Fruit fly (Drosophila melanogaster) whole organism, prepupa: Measurements from ENCODE around the gene Antp.

Source experiments
- Blimp-1 ChIP-seq: fragments of 200-800 bp; sonication (Bioruptor generic); optimal IDR thresholded peaks from 3 replicates; lab custom pipeline; 2017; ENCODE audit warnings: missing biosample characterization, missing genetic modification characterization, mild to moderate bottlenecking, moderate library complexity, missing genetic modification reagents
- CG10669 ChIP-seq: fragments of 200-800 bp; sonication (Bioruptor generic); optimal IDR thresholded peaks from 3 replicates; lab custom pipeline; 2018; ENCODE audit warnings: missing biosample characterization, mild to moderate bottlenecking, missing genetic modification characterization, moderate library complexity
- CG11294 ChIP-seq: fragments of 200-800 bp; sonication (Bioruptor generic); IDR thresholded peaks from 2 replicates; pipeline ENCODE4 v1.3.6; 2022; ENCODE audit warnings: missing biosample characterization, missing genetic modification characterization
- CG11902 ChIP-seq: fragments of 200-800 bp; sonication (Bioruptor generic); optimal IDR thresholded peaks from 3 replicates; lab custom pipeline; 2016; ENCODE audit warnings: missing biosample characterization, missing genetic modification characterization
- CG15336 ChIP-seq: fragments of 200-800 bp; sonication (Bioruptor generic); IDR thresholded peaks from 2 replicates; pipeline ENCODE4 v1.3.6; 2022; ENCODE audit warnings: missing biosample characterization, missing genetic modification characterization
- CG31627 ChIP-seq: fragments of 200-800 bp; sonication (Bioruptor generic); optimal IDR thresholded peaks from 3 replicates; lab custom pipeline; 2016; ENCODE audit warnings: missing biosample characterization, missing genetic modification characterization
- CG32006 ChIP-seq: fragments of 200-800 bp; sonication (Bioruptor generic); optimal IDR thresholded peaks from 3 replicates; lab custom pipeline; 2017; ENCODE audit warnings: missing biosample characterization, mild to moderate bottlenecking, missing genetic modification characterization
- CG34406 ChIP-seq: fragments of 200-800 bp; sonication (Bioruptor generic); optimal IDR thresholded peaks from 3 replicates; lab custom pipeline; 2016; ENCODE audit warnings: missing biosample characterization, missing genetic modification characterization
- CG3919 ChIP-seq: fragments of 200-800 bp; sonication (Bioruptor generic); optimal IDR thresholded peaks from 3 replicates; lab custom pipeline; 2016; ENCODE audit warnings: missing biosample characterization, missing genetic modification characterization
- CG4318 ChIP-seq: fragments of 200-800 bp; sonication (Bioruptor generic); optimal IDR thresholded peaks from 3 replicates; lab custom pipeline; 2017; ENCODE audit warnings: missing biosample characterization, mild to moderate bottlenecking, missing genetic modification characterization
- CG6163 ChIP-seq: fragments of 200-800 bp; sonication (Bioruptor generic); IDR thresholded peaks from 3 replicates; pipeline ENCODE4 v1.3.6; 2022; ENCODE audit warnings: missing biosample characterization, missing genetic modification characterization
- CG6276 ChIP-seq: fragments of 200-800 bp; sonication (Bioruptor generic); optimal IDR thresholded peaks from 2 replicates; lab custom pipeline; 2017; ENCODE audit warnings: missing biosample characterization, mild to moderate bottlenecking, missing genetic modification characterization
- CG6792 ChIP-seq: fragments of 200-800 bp; sonication (Bioruptor generic); optimal IDR thresholded peaks from 3 replicates; lab custom pipeline; 2016; ENCODE audit warnings: missing biosample characterization, missing genetic modification characterization
- CG6808 ChIP-seq: fragments of 200-800 bp; sonication (Bioruptor generic); optimal IDR thresholded peaks from 3 replicates; lab custom pipeline; 2017; ENCODE audit warnings: missing biosample characterization, missing genetic modification characterization, mild to moderate bottlenecking, moderate library complexity, missing genetic modification reagents
- CG7368 ChIP-seq: fragments of 200-800 bp; sonication (Bioruptor generic); optimal IDR thresholded peaks from 3 replicates; lab custom pipeline; 2016; ENCODE audit warnings: missing biosample characterization, missing genetic modification characterization
- CG8119 ChIP-seq: fragments of 200-800 bp; sonication (Bioruptor generic); IDR thresholded peaks from 3 replicates; pipeline ENCODE4 v1.3.6; 2022; ENCODE audit warnings: missing biosample characterization, missing genetic modification characterization
- CG8319 ChIP-seq: fragments of 200-800 bp; sonication (Bioruptor generic); optimal IDR thresholded peaks from 3 replicates; lab custom pipeline; 2016; ENCODE audit warnings: missing biosample characterization, missing genetic modification characterization
- CG8632 ChIP-seq: fragments of 200-800 bp; sonication (Bioruptor generic); optimal IDR thresholded peaks from 3 replicates; lab custom pipeline; 2016; ENCODE audit warnings: missing biosample characterization, missing genetic modification characterization
- CG9139 ChIP-seq: fragments of 200-800 bp; sonication (Bioruptor generic); optimal IDR thresholded peaks from 3 replicates; lab custom pipeline; 2017; ENCODE audit warnings: missing biosample characterization, mild to moderate bottlenecking, missing genetic modification characterization
- Eip93F ChIP-seq: fragments of 200-800 bp; sonication (Bioruptor generic); optimal IDR thresholded peaks from 2 replicates; lab custom pipeline; 2016; ENCODE audit warnings: missing biosample characterization, mild to moderate bottlenecking, missing genetic modification characterization
- Ets21C ChIP-seq: fragments of 200-800 bp; sonication (Bioruptor generic); optimal IDR thresholded peaks from 3 replicates; lab custom pipeline; 2016; ENCODE audit warnings: missing biosample characterization, missing genetic modification characterization
- Ets96B ChIP-seq: fragments of 200-800 bp; optimal IDR thresholded peaks from 2 replicates; lab custom pipeline; 2019; ENCODE audit warnings: missing biosample characterization, mild to moderate bottlenecking, missing genetic modification characterization, moderate library complexity
- Lpt ChIP-seq: fragments of 200-800 bp; sonication (Bioruptor generic); optimal IDR thresholded peaks from 3 replicates; lab custom pipeline; 2016; ENCODE audit warnings: missing biosample characterization, missing genetic modification characterization
- OdsH ChIP-seq: fragments of 200-800 bp; sonication (Bioruptor generic); optimal IDR thresholded peaks from 3 replicates; lab custom pipeline; 2016; ENCODE audit warnings: missing biosample characterization, missing genetic modification characterization
- Sox14 ChIP-seq: fragments of 200-800 bp; sonication (Bioruptor generic); optimal IDR thresholded peaks from 3 replicates; lab custom pipeline; 2016; ENCODE audit warnings: missing biosample characterization, missing genetic modification characterization
- Sox15 ChIP-seq: fragments of 200-800 bp; sonication (Bioruptor generic); optimal IDR thresholded peaks from 3 replicates; lab custom pipeline; 2016; ENCODE audit warnings: missing biosample characterization, missing genetic modification characterization
- acj6 ChIP-seq: fragments of 200-800 bp; sonication (Bioruptor generic); optimal IDR thresholded peaks from 3 replicates; lab custom pipeline; 2016; ENCODE audit warnings: missing biosample characterization, missing genetic modification characterization
- cyc ChIP-seq: fragments of 200-800 bp; sonication (Bioruptor generic); optimal IDR thresholded peaks from 3 replicates; lab custom pipeline; 2016; ENCODE audit warnings: missing biosample characterization, missing genetic modification characterization
- dac ChIP-seq: fragments of 200-800 bp; sonication (Bioruptor generic); optimal IDR thresholded peaks from 2 replicates; lab custom pipeline; 2017; ENCODE audit warnings: missing biosample characterization, mild to moderate bottlenecking, missing genetic modification characterization
- dsx ChIP-seq: fragments of 200-800 bp; optimal IDR thresholded peaks from 3 replicates; lab custom pipeline; 2019; ENCODE audit warnings: missing biosample characterization, mild to moderate bottlenecking, missing genetic modification characterization, moderate library complexity; ENCODE audit not compliant: poor library complexity, severe bottlenecking
- esn ChIP-seq: fragments of 200-800 bp; sonication (Bioruptor generic); optimal IDR thresholded peaks from 2 replicates; lab custom pipeline; 2016; ENCODE audit warnings: missing biosample characterization, mild to moderate bottlenecking, missing genetic modification characterization, moderate library complexity
- fkh ChIP-seq: fragments of 200-800 bp; sonication (Bioruptor generic); optimal IDR thresholded peaks from 3 replicates; lab custom pipeline; 2017; ENCODE audit warnings: missing biosample characterization, mild to moderate bottlenecking, missing genetic modification characterization, moderate library complexity
- pdm3 ChIP-seq: fragments of 200-800 bp; sonication (Bioruptor generic); optimal IDR thresholded peaks from 3 replicates; lab custom pipeline; 2016; ENCODE audit warnings: missing biosample characterization, missing genetic modification characterization
- svp ChIP-seq: fragments of 200-800 bp; sonication (Bioruptor generic); peaks from one replicate; lab custom pipeline; 2016; ENCODE audit warnings: missing biosample characterization, missing genetic modification characterization
- vri ChIP-seq: fragments of 200-800 bp; sonication (Bioruptor generic); optimal IDR thresholded peaks from 3 replicates; lab custom pipeline; 2016; ENCODE audit warnings: missing biosample characterization, mild to moderate bottlenecking, missing genetic modification characterization

The Antp gene

DNA sequence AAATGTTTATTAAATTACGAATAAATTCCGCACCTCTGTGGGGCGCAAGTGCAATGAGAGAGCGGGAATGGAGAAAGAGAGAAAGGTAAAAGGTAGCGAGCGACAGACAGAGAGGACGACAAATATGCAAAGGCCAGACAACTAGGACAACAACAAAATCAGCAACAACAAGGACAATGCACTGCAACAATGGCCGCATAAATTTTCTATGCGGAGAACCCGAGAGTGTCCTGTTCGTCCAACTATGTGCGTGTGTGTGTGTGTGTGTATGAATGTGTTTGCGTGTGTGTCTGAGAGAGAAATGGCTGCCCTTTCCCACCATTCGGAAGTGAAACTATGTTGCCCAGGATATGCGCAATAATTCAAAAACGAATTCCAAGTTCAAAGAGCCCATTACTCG is 2.1 kb downstream of the Antp start:
- TF ChIP-seq CG6792 (GFP tag; lab: Kevin White, UChicago) (no peak), CG15336 (GFP tag; lab: Robert Waterston, UW) (no peak), Sox15 (GFP tag; lab: Kevin White, UChicago) (no peak), Lpt (GFP tag; lab: Kevin White, UChicago) (no peak)

dm6 chr3R:6994582-6995564 is 4.2 kb downstream of the Antp start:
- TF ChIP-seq CG6792 (GFP tag; lab: Kevin White, UChicago) (no peak), CG32006 (GFP tag; lab: Kevin White, UChicago) (no peak), fkh (GFP tag; lab: Kevin White, UChicago) (no peak), Blimp-1 (GFP tag; lab: Kevin White, UChicago) (no peak), CG11902 (GFP tag; lab: Kevin White, UChicago) (no peak), OdsH (GFP tag; lab: Kevin White, UChicago) (no peak), Eip93F (no peak), CG6276 (GFP tag; lab: Kevin White, UChicago) (no peak), Lpt (GFP tag; lab: Kevin White, UChicago) (no peak), CG8632 (GFP tag; lab: Kevin White, UChicago) (no peak), Ets21C (no peak), esn (GFP tag; lab: Kevin White, UChicago) (no peak), CG9139 (GFP tag; lab: Kevin White, UChicago) (no peak), CG8319 (GFP tag; lab: Kevin White, UChicago) (no peak), CG11294 (GFP tag; lab: Robert Waterston, UW) (no peak), CG3919 (GFP tag; lab: Kevin White, UChicago) (no peak), CG8119 (GFP tag; lab: Robert Waterston, UW) (no peak), CG10669 (GFP tag; lab: Kevin White, UChicago) (no peak), Sox14 (GFP tag; lab: Kevin White, UChicago) (no peak)
- TF ChIP-seq, all 60 proteins: peak for 0

- TF ChIP-seq CG6808 (GFP tag; lab: Kevin White, UChicago) = no peak
- TF ChIP-seq Ets96B = no peak
- no peak for TF ChIP-seq CG31627 (GFP tag; lab: Kevin White, UChicago)
- no peak for TF ChIP-seq Sox15 (GFP tag; lab: Kevin White, UChicago)
- no peak for TF ChIP-seq dsx (GFP tag; lab: Kevin White, UChicago)
- TF ChIP-seq CG6163 = no peak
- TF ChIP-seq acj6 (GFP tag; lab: Kevin White, UChicago) = no peak
- no peak for TF ChIP-seq vri (GFP tag; lab: Kevin White, UChicago)
- no peak for TF ChIP-seq dac (GFP tag; lab: Kevin White, UChicago)
- TF ChIP-seq pdm3 (GFP tag; lab: Kevin White, UChicago) = no peak
- TF ChIP-seq CG34406 (GFP tag; lab: Kevin White, UChicago) = no peak
- TF ChIP-seq CG11294 (GFP tag; lab: Robert Waterston, UW) = no peak
Observed at dm6 chr3R:6991888-6992287, 7.1 kb downstream of the Antp start.

DNA sequence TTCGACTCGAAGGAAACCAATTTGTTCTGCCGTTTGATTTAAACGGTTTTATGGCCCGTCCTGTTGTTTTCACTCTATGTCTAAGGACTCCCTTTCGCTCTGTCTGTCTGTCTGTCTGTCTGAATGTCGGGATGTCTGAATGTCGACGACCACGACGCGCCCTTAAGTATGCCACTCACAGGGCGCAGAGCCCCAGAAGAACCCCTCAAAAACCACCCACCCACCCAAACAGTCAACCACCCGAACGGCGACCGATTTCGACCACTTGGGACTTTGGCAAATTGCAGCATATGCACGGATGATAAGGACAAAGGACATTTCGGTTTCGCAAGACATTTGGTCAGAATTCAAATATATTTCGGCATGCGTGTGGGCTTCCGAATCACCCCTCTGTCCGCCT is 8.2 kb downstream of the Antp start:
- TF ChIP-seq svp (GFP tag; lab: Kevin White, UChicago) (no peak), Sox15 (GFP tag; lab: Kevin White, UChicago) (no peak), CG7368 (GFP tag; lab: Kevin White, UChicago) (no peak), cyc (GFP tag; lab: Kevin White, UChicago) (no peak), CG9139 (GFP tag; lab: Kevin White, UChicago) (no peak), CG4318 (GFP tag; lab: Kevin White, UChicago) (no peak), CG8319 (GFP tag; lab: Kevin White, UChicago) (no peak), CG11294 (GFP tag; lab: Robert Waterston, UW) (no peak), CG3919 (GFP tag; lab: Kevin White, UChicago) (no peak)
